Worm (Caenorhabditis elegans): ENCODE measurements around the gene ints-2.
A peak's percentile ranks its signal among the peaks of the same experiment; 100 is the strongest.

The ints-2 gene

ce11 chrV:14197651-14198050 lies 12.2 kb downstream of the ints-2 start:
- no peak for TF ChIP-seq jun-1 (tag; optimal IDR thresholded peaks at IDR 0.05)
- TF ChIP-seq attf-4 (tag; optimal IDR thresholded peaks at IDR 0.05) = no peak
- peak; percentile 23 for TF ChIP-seq dve-1 (tag; optimal IDR thresholded peaks at IDR 0.05; ENCODE audit: insufficient read depth)
- peak; percentile 64 for TF ChIP-seq mes-2 (tag; optimal IDR thresholded peaks at IDR 0.05; ENCODE audit: poor library complexity, severe bottlenecking)
- TF ChIP-seq hmg-1.1 (GFP tag; IDR thresholded peaks at IDR 0.05) = no peak
- TF ChIP-seq nhr-42 (GFP tag; IDR thresholded peaks at IDR 0.05) = no peak
- TF ChIP-seq set-16 (GFP tag; IDR thresholded peaks at IDR 0.05) = no peak
- no peak for TF ChIP-seq F10B5.3 (tag; optimal IDR thresholded peaks at IDR 0.05)
- 0 out of 2 replicates have a peak, but pooled peaks have one; percentile 41 for TF ChIP-seq ctbp-1 (GFP tag; IDR thresholded peaks at IDR 0.05)
- TF ChIP-seq nhr-41 (GFP tag; IDR thresholded peaks at IDR 0.05) = no peak
- no peak for TF ChIP-seq spr-3 (GFP tag; optimal IDR thresholded peaks at IDR 0.05)
- TF ChIP-seq ztf-7 (tag; optimal IDR thresholded peaks at IDR 0.05) = no peak
- TF ChIP-seq Y48G9A.11 (GFP tag; IDR thresholded peaks at IDR 0.05) = no peak
- no peak for TF ChIP-seq lir-3 (tag; optimal IDR thresholded peaks at IDR 0.05)
- TF ChIP-seq daf-12 (tag; optimal IDR thresholded peaks at IDR 0.05) = no peak
- TF ChIP-seq F26F4.8 (GFP tag; conservative IDR thresholded peaks at IDR 0.05) = no peak
- TF ChIP-seq T26A8.4 (GFP tag; IDR thresholded peaks at IDR 0.05) = peak; percentile 65
- TF ChIP-seq hlh-30 (tag; optimal IDR thresholded peaks at IDR 0.05; ENCODE audit: insufficient read depth) = peak; percentile 52
- peak; percentile 5 for TF ChIP-seq mxl-3 (GFP tag; optimal IDR thresholded peaks at IDR 0.05)
- TF ChIP-seq Y5F2A.4 (GFP tag; optimal IDR thresholded peaks at IDR 0.05) = no peak
- TF ChIP-seq fkh-10 (GFP tag; optimal IDR thresholded peaks at IDR 0.05) = no peak
- no peak for TF ChIP-seq nhr-48 (tag; optimal IDR thresholded peaks at IDR 0.05)
- TF ChIP-seq nhr-77 (tag; optimal IDR thresholded peaks at IDR 0.05) = no peak
- TF ChIP-seq madf-5 (GFP tag; IDR thresholded peaks at IDR 0.05) = 0 out of 4 replicates have a peak, but pooled peaks of 1 of the 2 experiments have one; percentile 33
- TF ChIP-seq gei-8 (GFP tag; optimal IDR thresholded peaks at IDR 0.05) = no peak
- no peak for TF ChIP-seq zag-1 (tag; optimal IDR thresholded peaks at IDR 0.05)
- no peak for TF ChIP-seq F49E8.2 (tag; optimal IDR thresholded peaks at IDR 0.05; ENCODE audit: borderline replicate concordance)
- TF ChIP-seq duxl-1 (tag; optimal IDR thresholded peaks at IDR 0.05; ENCODE audit: poor library complexity) = peak; percentile 47
- TF ChIP-seq mep-1 (tag; optimal IDR thresholded peaks at IDR 0.05) = peak; percentile 83
- TF ChIP-seq daf-16 (GFP tag; optimal IDR thresholded peaks at IDR 0.05) = peak in 1 of 2 experiments; percentile 10
- peak; percentile 49 for TF ChIP-seq daf-16 (tag; optimal IDR thresholded peaks at IDR 0.05)
- TF ChIP-seq ceh-82 (tag; optimal IDR thresholded peaks at IDR 0.05) = no peak
- peak; percentile 54 for TF ChIP-seq hlh-11 (tag; optimal IDR thresholded peaks at IDR 0.05)
- TF ChIP-seq php-3 (GFP tag; IDR thresholded peaks at IDR 0.05) = no peak
- TF ChIP-seq zfp-2 (tag; optimal IDR thresholded peaks at IDR 0.05) = no peak
- TF ChIP-seq lin-38 (GFP tag; IDR thresholded peaks at IDR 0.05) = peak; percentile 29; the same call in 1 of the 2 replicates
- peak; percentile 57 for TF ChIP-seq aha-1 (tag)
- TF ChIP-seq fos-1 (tag; optimal IDR thresholded peaks at IDR 0.05) = no peak
- TF ChIP-seq saeg-2 (GFP tag; IDR thresholded peaks at IDR 0.05) = no peak
- no peak for TF ChIP-seq ztf-11 (tag; optimal IDR thresholded peaks at IDR 0.05)
- TF ChIP-seq daf-8 (GFP tag; IDR thresholded peaks at IDR 0.05) = no peak
- no peak for TF ChIP-seq unc-130 (GFP tag; optimal IDR thresholded peaks at IDR 0.05)
- TF ChIP-seq egl-43 (GFP tag; IDR thresholded peaks at IDR 0.05) = no peak
- TF ChIP-seq lin-39 (tag; optimal IDR thresholded peaks at IDR 0.05) = no peak
- TF ChIP-seq dmd-8 (GFP tag; IDR thresholded peaks at IDR 0.05) = no peak
- 0 out of 2 replicates have a peak, but pooled peaks have one; percentile 5 for TF ChIP-seq ZK337.2 (GFP tag; IDR thresholded peaks at IDR 0.05)
- no peak for TF ChIP-seq F44E2.7 (GFP tag; IDR thresholded peaks at IDR 0.05)
- no peak for TF ChIP-seq egl-27 (tag; optimal IDR thresholded peaks at IDR 0.05)
- no peak for TF ChIP-seq madf-9 (GFP tag; conservative IDR thresholded peaks at IDR 0.05)
- no peak for TF ChIP-seq snpc-1.2 (GFP tag; IDR thresholded peaks at IDR 0.05)
- no peak for TF ChIP-seq ces-1 (GFP tag; optimal IDR thresholded peaks at IDR 0.05)
- peak; percentile 49 for TF ChIP-seq nhr-28 (tag; optimal IDR thresholded peaks at IDR 0.05)

All from whole organism, L4 larva.